Worm (Caenorhabditis elegans) whole organism, L4 larva: Measurements from ENCODE around the gene odd-2.

Source experiments
- D1046.2 ChIP-seq: fragments of 200-800 bp; sonication (Bioruptor generic); IDR thresholded peaks from 2 replicates; pipeline ENCODE4 v1.3.6; 2022; ENCODE audit warnings: missing genetic modification characterization, missing compliant biosample characterization
- F37D6.2 ChIP-seq: sonication (generic microtip); optimal IDR thresholded peaks from 2 replicates; lab custom pipeline; 2016; ENCODE audit warnings: mild to moderate bottlenecking, missing genetic modification characterization, missing compliant biosample characterization
- aha-1 ChIP-seq: fragments of 150-350 bp; peaks from one replicate; lab custom pipeline; 2014; ENCODE audit warnings: missing biosample characterization, missing genetic modification characterization
- daf-16 ChIP-seq, 3 experiments: sonication (generic microtip); optimal IDR thresholded peaks; 2 replicates each; lab custom pipeline; 2016 to 2017; ENCODE audit warnings: missing genetic modification characterization in 3 of 3, missing genetic modification reagents in 3 of 3, mild to moderate bottlenecking in 2 of 3, missing compliant biosample characterization in 2 of 3, missing biosample characterization in 1 of 3, moderate library complexity in 1 of 3
- dmd-6 ChIP-seq: fragments of 200-800 bp; sonication (Bioruptor generic); IDR thresholded peaks from 2 replicates; pipeline ENCODE4 v1.3.6; 2022; ENCODE audit warnings: missing genetic modification reagents, missing genetic modification characterization, missing compliant biosample characterization
- dve-1 ChIP-seq: sonication (generic microtip); optimal IDR thresholded peaks from 2 replicates; lab custom pipeline; 2017; ENCODE audit warnings: antibody characterized with exemption, mild to moderate bottlenecking, missing genetic modification characterization, missing compliant biosample characterization; ENCODE audit not compliant: insufficient read depth
- fos-1 ChIP-seq: fragments of 150-350 bp; optimal IDR thresholded peaks from 2 replicates; lab custom pipeline; 2014; ENCODE audit warnings: missing biosample characterization, missing genetic modification characterization
- hlh-11 ChIP-seq: fragments of 200-800 bp; sonication (Bioruptor generic); optimal IDR thresholded peaks from 2 replicates; lab custom pipeline; 2018; ENCODE audit warnings: mild to moderate bottlenecking, missing genetic modification characterization, missing compliant biosample characterization
- lin-15B ChIP-seq: fragments of 150-350 bp; sonication (generic microtip); optimal IDR thresholded peaks from 3 replicates; lab custom pipeline; 2014; ENCODE audit warnings: missing biosample characterization, missing genetic modification characterization
- lsy-2 ChIP-seq, 2 experiments: fragments of 150-350 bp in 1 of 2; sonication (generic microtip) in 1 of 2; optimal IDR thresholded peaks; 2 replicates each; lab custom pipeline; 2014 to 2017; ENCODE audit warnings: missing biosample characterization in 2 of 2, missing genetic modification characterization in 2 of 2
- madf-9 ChIP-seq: fragments of 200-800 bp; sonication (Bioruptor generic); conservative IDR thresholded peaks from 2 replicates; pipeline ENCODE4 v1.3.6; 2022; ENCODE audit warnings: missing genetic modification reagents, missing genetic modification characterization, missing compliant biosample characterization
- mdl-1 ChIP-seq, 2 experiments: fragments of 150-350 bp in 1 of 2; sonication (generic microtip) in 1 of 2; optimal IDR thresholded peaks; 2 replicates each; lab custom pipeline; 2014 to 2017; ENCODE audit warnings: missing biosample characterization in 2 of 2, missing genetic modification characterization in 2 of 2
- mxl-3 ChIP-seq: fragments of 200-800 bp; sonication (Bioruptor generic); optimal IDR thresholded peaks from 2 replicates; lab custom pipeline; 2018; ENCODE audit warnings: mild to moderate bottlenecking, missing genetic modification characterization, missing compliant biosample characterization
- nhr-10 ChIP-seq: fragments of 150-350 bp; optimal IDR thresholded peaks from 2 replicates; lab custom pipeline; 2014; ENCODE audit warnings: missing biosample characterization, missing genetic modification characterization
- nhr-28 ChIP-seq: fragments of 150-350 bp; optimal IDR thresholded peaks from 2 replicates; lab custom pipeline; 2014; ENCODE audit warnings: missing biosample characterization, missing genetic modification characterization
- pqm-1 ChIP-seq: sonication (generic microtip); optimal IDR thresholded peaks from 2 replicates; lab custom pipeline; 2017; ENCODE audit warnings: missing biosample characterization, missing genetic modification characterization
- rbr-2 ChIP-seq: sonication (generic microtip); optimal IDR thresholded peaks from 2 replicates; lab custom pipeline; 2016; ENCODE audit warnings: missing genotype, missing genetic modification characterization, missing compliant biosample characterization
- set-16 ChIP-seq: fragments of 200-800 bp; sonication (Bioruptor generic); IDR thresholded peaks from 2 replicates; pipeline ENCODE4 v1.3.6; 2022; ENCODE audit warnings: missing genetic modification reagents, missing genetic modification characterization, missing compliant biosample characterization
- skn-1 ChIP-seq: fragments of 150-350 bp; optimal IDR thresholded peaks from 2 replicates; lab custom pipeline; 2014; ENCODE audit warnings: missing biosample characterization, missing genetic modification characterization
- tag-97 ChIP-seq: fragments of 200-800 bp; sonication (Bioruptor generic); IDR thresholded peaks from 2 replicates; pipeline ENCODE4 v1.3.6; 2022; ENCODE audit warnings: missing genetic modification characterization, missing compliant biosample characterization
- tra-1 ChIP-seq: fragments of 200-800 bp; sonication (Bioruptor generic); IDR thresholded peaks from 2 replicates; pipeline ENCODE4 v1.3.6; 2022; ENCODE audit warnings: missing genetic modification reagents, missing genetic modification characterization, missing compliant biosample characterization
- unc-130 ChIP-seq: sonication (generic microtip); optimal IDR thresholded peaks from 2 replicates; lab custom pipeline; 2016; ENCODE audit warnings: missing genetic modification reagents, missing genetic modification characterization, missing compliant biosample characterization
- unc-62 ChIP-seq, 3 experiments: fragments of 150-350 bp in 1 of 3; sonication (generic microtip); optimal IDR thresholded peaks in 2 of 3; peaks in 1 of 3; 1 replicate in 1 of 3; 2 replicates in 2 of 3; lab custom pipeline; 2014 to 2017; ENCODE audit warnings: missing biosample characterization in 3 of 3, missing genetic modification characterization in 3 of 3, missing genetic modification reagents in 3 of 3, missing genotype in 1 of 3
- zip-11 ChIP-seq: fragments of 200-800 bp; sonication (Bioruptor generic); IDR thresholded peaks from 2 replicates; pipeline ENCODE4 v1.3.6; 2022; ENCODE audit warnings: missing genetic modification characterization, missing compliant biosample characterization

Gene odd-2

ce11 chrX:6118086-6118825 is 42.1 kb downstream of the odd-2 start, which contains the start of gene C15H9.2:
TSS of gene C15H9.2 (plus strand) at chrX:6118526.
- TF ChIP-seq daf-16 (GFP tag; optimal IDR thresholded peaks at IDR 0.05; lab: Kevin White, UChicago) (no peak), daf-16 (tag; optimal IDR thresholded peaks at IDR 0.05; lab: Kevin White, UChicago) (peak; percentile 79), madf-9 (GFP tag; lab: Robert Waterston, UW) (no peak), hlh-11 (tag; lab: Kevin White, UChicago) (peak; percentile 19), mdl-1 (tag; optimal IDR thresholded peaks at IDR 0.05; lab: Kevin White, UChicago) (no peak), pqm-1 (tag; lab: Kevin White, UChicago) (peak; percentile 82), fos-1 (no peak), dmd-6 (peak; percentile 40; the same call in 1 of the 2 replicates), rbr-2 (tag; lab: Kevin White, UChicago) (no peak), nhr-28 (tag; lab: Kevin White, UChicago) (peak; percentile 9), mxl-3 (GFP tag; lab: Kevin White, UChicago) (peak; percentile 30)

- TF ChIP-seq nhr-10, result no peak
- no peak for TF ChIP-seq D1046.2
- no peak for TF ChIP-seq tag-97
- TF ChIP-seq set-16 (GFP tag; lab: Robert Waterston, UW), result no peak
- TF ChIP-seq unc-62 (GFP tag; optimal IDR thresholded peaks at IDR 0.05 in 1 of 2; lab: Kevin White, UChicago), result peak in 1 of 2 experiments; percentile 72
- TF ChIP-seq unc-62 (tag; optimal IDR thresholded peaks at IDR 0.05; lab: Kevin White, UChicago), result no peak
- TF ChIP-seq lsy-2 (tag; optimal IDR thresholded peaks at IDR 0.05; lab: Kevin White, UChicago), result no peak
- TF ChIP-seq skn-1 (tag; lab: Kevin White, UChicago), result no peak
These were observed 44.8 kb downstream of the odd-2 start, which contains the start of gene C15H9.3 for ce11 chrX:6115502-6115901. TSS of gene C15H9.3 (plus strand) at chrX:6115802.

- no peak for TF ChIP-seq unc-130
- TF ChIP-seq nhr-28 (tag; lab: Kevin White, UChicago), result peak; percentile 5
- TF ChIP-seq nhr-10, result no peak
- no peak for TF ChIP-seq lin-15B
- TF ChIP-seq zip-11 (GFP tag; lab: Robert Waterston, UW), result no peak
- TF ChIP-seq tra-1 (GFP tag; lab: Robert Waterston, UW), result no peak
- peak; percentile 37 for TF ChIP-seq dve-1 (tag; lab: Kevin White, UChicago)
- TF ChIP-seq daf-16 (GFP tag; optimal IDR thresholded peaks at IDR 0.05; lab: Kevin White, UChicago), result no peak
- peak; percentile 43 for TF ChIP-seq daf-16 (tag; optimal IDR thresholded peaks at IDR 0.05; lab: Kevin White, UChicago)
- no peak for TF ChIP-seq F37D6.2 (tag; lab: Kevin White, UChicago)
- TF ChIP-seq aha-1, result no peak
These were observed 47.5 kb downstream of the odd-2 start, which contains the start of gene prx-3 for ce11 chrX:6112817-6113216. TSS of gene prx-3 (minus strand) at chrX:6112917.
